Worm (Caenorhabditis elegans) whole organism, L2 larva: ENCODE data around the gene T05C12.15.

Experiments
- Y55F3AM.14 ChIP-seq: fragments of 200-800 bp; sonication (Bioruptor generic); optimal IDR thresholded peaks from 2 replicates; lab custom pipeline; 2018; ENCODE audit warnings: mild to moderate bottlenecking, missing genetic modification characterization, missing compliant biosample characterization
- aly-2 ChIP-seq: fragments of 150-350 bp; optimal IDR thresholded peaks from 2 replicates; lab custom pipeline; 2014; ENCODE audit warnings: missing biosample characterization, missing genetic modification characterization
- egl-27 ChIP-seq: sonication (generic microtip); optimal IDR thresholded peaks from 3 replicates; lab custom pipeline; 2017; ENCODE audit warnings: missing biosample characterization, missing genetic modification reagents, missing genetic modification characterization
- fos-1 ChIP-seq: fragments of 150-350 bp; optimal IDR thresholded peaks from 2 replicates; lab custom pipeline; 2014; ENCODE audit warnings: missing biosample characterization, missing genetic modification characterization
- lin-39 ChIP-seq: fragments of 150-350 bp; optimal IDR thresholded peaks from 2 replicates; lab custom pipeline; 2014; ENCODE audit warnings: missing biosample characterization, missing genetic modification reagents, missing genetic modification characterization
- mdl-1 ChIP-seq, 2 experiments: fragments of 150-350 bp in 1 of 2; sonication (generic microtip) in 1 of 2; optimal IDR thresholded peaks; 2 replicates each; lab custom pipeline; 2017; ENCODE audit warnings: missing biosample characterization in 2 of 2, missing genetic modification characterization in 2 of 2
- nhr-12 ChIP-seq: fragments of 150-350 bp; optimal IDR thresholded peaks from 2 replicates; lab custom pipeline; 2014; ENCODE audit warnings: missing biosample characterization, missing genetic modification characterization
- nhr-237 ChIP-seq: fragments of 150-350 bp; optimal IDR thresholded peaks from 2 replicates; lab custom pipeline; 2014; ENCODE audit warnings: missing biosample characterization, missing genetic modification characterization
- nhr-25 ChIP-seq: fragments of 150-350 bp; sonication (generic microtip); optimal IDR thresholded peaks from 3 replicates; lab custom pipeline; 2014; ENCODE audit warnings: missing biosample characterization, missing genetic modification characterization
- snpc-4 ChIP-seq: fragments of 150-350 bp; optimal IDR thresholded peaks from 2 replicates; lab custom pipeline; 2014; ENCODE audit warnings: missing biosample characterization, missing genetic modification characterization
- zag-1 ChIP-seq: fragments of 150-350 bp; optimal IDR thresholded peaks from 2 replicates; lab custom pipeline; 2014; ENCODE audit warnings: missing biosample characterization, missing genetic modification characterization
- ztf-11 ChIP-seq: sonication (generic microtip); optimal IDR thresholded peaks from 2 replicates; lab custom pipeline; 2017; ENCODE audit warnings: missing biosample characterization, missing genetic modification characterization

DNA sequence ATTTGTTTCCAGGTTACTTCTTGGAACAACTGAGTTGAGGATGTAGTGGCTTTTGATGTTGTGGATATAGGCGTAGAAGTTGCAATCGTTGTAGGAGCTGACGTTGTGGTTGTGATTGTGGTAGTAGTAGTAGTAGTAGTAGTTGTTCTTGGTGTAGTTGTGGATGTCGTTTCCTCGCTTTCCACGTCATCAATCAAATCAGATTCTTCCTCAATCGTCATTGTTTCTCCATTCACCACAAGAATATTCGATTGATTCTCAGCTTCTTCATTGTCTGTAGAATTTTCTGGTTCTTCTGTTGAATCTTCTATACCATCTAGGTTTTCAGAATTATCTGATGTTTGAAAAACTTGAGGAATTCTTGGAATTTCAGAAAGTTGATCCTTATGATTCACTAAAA is 9.2 kb downstream of the T05C12.15 start:
- TF ChIP-seq Y55F3AM.14 (no peak), nhr-237 (tag; lab: Kevin White, UChicago) (no peak), nhr-12 (no peak), egl-27 (tag; lab: Kevin White, UChicago) (no peak), nhr-25 (no peak), fos-1 (tag; lab: Kevin White, UChicago) (no peak), ztf-11 (tag; lab: Kevin White, UChicago) (no peak), zag-1 (no peak), aly-2 (no peak), mdl-1 (tag; optimal IDR thresholded peaks at IDR 0.05; lab: Kevin White, UChicago) (no peak), snpc-4 (tag; lab: Kevin White, UChicago) (no peak), lin-39 (no peak)
